Worm (Caenorhabditis elegans) whole organism, L2 larva: Measurements from ENCODE around the gene R02D5.3.

Source experiments
- alr-1 ChIP-seq: fragments of 150-350 bp; optimal IDR thresholded peaks from 2 replicates; lab custom pipeline; 2014; ENCODE audit warnings: missing biosample characterization, missing genetic modification characterization
- elt-1 ChIP-seq: fragments of 150-350 bp; optimal IDR thresholded peaks from 2 replicates; lab custom pipeline; 2014; ENCODE audit warnings: missing biosample characterization, missing genetic modification characterization
- lsy-2 ChIP-seq, 2 experiments: fragments of 150-350 bp in 1 of 2; sonication (generic microtip) in 1 of 2; optimal IDR thresholded peaks; 2 replicates each; lab custom pipeline; 2014 to 2017; ENCODE audit warnings: missing biosample characterization in 2 of 2, missing genetic modification characterization in 2 of 2
- nhr-77 ChIP-seq: fragments of 150-350 bp; optimal IDR thresholded peaks from 2 replicates; lab custom pipeline; 2014; ENCODE audit warnings: missing biosample characterization, missing genetic modification characterization
- peb-1 ChIP-seq: fragments of 150-350 bp; optimal IDR thresholded peaks from 2 replicates; lab custom pipeline; 2014; ENCODE audit warnings: missing biosample characterization, missing genetic modification characterization
- unc-39 ChIP-seq: fragments of 150-350 bp; optimal IDR thresholded peaks from 2 replicates; lab custom pipeline; 2014; ENCODE audit warnings: missing biosample characterization, missing genetic modification characterization
- unc-62 ChIP-seq: fragments of 150-350 bp; optimal IDR thresholded peaks from 2 replicates; lab custom pipeline; 2014; ENCODE audit warnings: missing biosample characterization, missing genetic modification reagents, missing genetic modification characterization

ce11 chrV:14456626-14457025, 26.3 kb upstream of the R02D5.3 start, which contains the start of gene bmk-1:
- TF ChIP-seq nhr-77 (tag; lab: Kevin White, UChicago): no peak
- no peak for TF ChIP-seq unc-39 (tag; lab: Kevin White, UChicago)
- TF ChIP-seq peb-1 (tag; lab: Kevin White, UChicago): no peak
- TF ChIP-seq lsy-2 (tag; optimal IDR thresholded peaks at IDR 0.05; lab: Kevin White, UChicago): no peak
- no peak for TF ChIP-seq alr-1 (tag; lab: Kevin White, UChicago)
- no peak for TF ChIP-seq unc-62 (GFP tag; lab: Kevin White, UChicago)
- TF ChIP-seq elt-1 (tag; lab: Kevin White, UChicago): no peak
